Worm (Caenorhabditis elegans) whole organism, midembryonic: ENCODE results near the gene W06G6.17.
A peak's percentile ranks its signal among the peaks of the same experiment; 100 is the strongest.

Experiments used
- T22C8.4 ChIP-seq: fragments of 200-800 bp; sonication (Bioruptor generic); IDR thresholded peaks from 2 replicates; pipeline ENCODE4 v1.3.6; 2022; ENCODE audit warnings: missing genetic modification characterization, missing compliant biosample characterization
- cog-1 ChIP-seq: sonication (generic microtip); optimal IDR thresholded peaks from 2 replicates; lab custom pipeline; 2016; ENCODE audit warnings: missing genetic modification characterization, missing compliant biosample characterization
- flt-1 ChIP-seq: fragments of 200-800 bp; sonication (Bioruptor generic); IDR thresholded peaks from 2 replicates; pipeline ENCODE4 v1.3.6; 2022; ENCODE audit warnings: missing genetic modification characterization, missing compliant biosample characterization
- klf-2 ChIP-seq: fragments of 200-800 bp; sonication (Bioruptor generic); conservative IDR thresholded peaks from 2 replicates; pipeline ENCODE4 v1.3.6; 2022; ENCODE audit warnings: missing genetic modification reagents, missing genetic modification characterization, missing compliant biosample characterization
- med-1 ChIP-seq: sonication (generic microtip); optimal IDR thresholded peaks from 2 replicates; lab custom pipeline; 2017; ENCODE audit warnings: missing genetic modification characterization, mild to moderate bottlenecking, missing compliant biosample characterization, antibody characterized with exemption, missing genetic modification reagents; ENCODE audit not compliant: insufficient read depth
- ref-1 ChIP-seq: fragments of 200-800 bp; sonication (Bioruptor generic); conservative IDR thresholded peaks from 2 replicates; pipeline ENCODE4 v1.3.6; 2022; ENCODE audit warnings: missing genetic modification reagents, missing genetic modification characterization, missing compliant biosample characterization
- tab-1 ChIP-seq: fragments of 200-800 bp; sonication (Bioruptor generic); IDR thresholded peaks from 2 replicates; pipeline ENCODE4 v1.3.6; 2022; ENCODE audit warnings: missing genetic modification characterization, missing compliant biosample characterization
- ztf-23 ChIP-seq: fragments of 200-800 bp; sonication (Bioruptor generic); IDR thresholded peaks from 2 replicates; pipeline ENCODE4 v1.3.6; 2022; ENCODE audit warnings: missing genetic modification reagents, missing genetic modification characterization, missing compliant biosample characterization
- ztf-29 ChIP-seq: fragments of 200-800 bp; sonication (Bioruptor generic); IDR thresholded peaks from 2 replicates; pipeline ENCODE4 v1.3.6; 2022; ENCODE audit warnings: missing genetic modification reagents, missing genetic modification characterization, missing compliant biosample characterization

The W06G6.17 gene

DNA sequence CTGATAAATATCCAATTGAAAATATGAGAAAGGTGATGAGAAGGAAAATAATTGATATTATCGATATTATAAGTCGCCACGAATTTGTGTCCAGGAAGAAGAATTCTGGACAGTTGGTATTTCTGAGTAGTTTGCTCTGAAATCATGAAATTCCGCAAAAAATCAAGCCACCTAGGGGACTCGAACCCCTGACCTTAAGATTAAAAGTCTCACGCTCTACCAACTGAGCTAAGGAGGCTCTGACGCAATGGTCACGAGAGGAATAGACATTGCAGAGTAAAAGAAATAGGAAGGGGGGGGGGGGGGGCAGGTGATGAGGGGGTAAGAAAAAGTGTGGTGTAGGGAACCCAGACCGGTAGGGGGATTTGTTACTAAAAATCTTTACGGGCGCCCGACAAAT is 23.2 kb downstream of the W06G6.17 start:
- TF ChIP-seq tab-1 (GFP tag; lab: Robert Waterston, UW) = peak; percentile 71; the same call in 1 of the 2 replicates
- no peak for TF ChIP-seq cog-1 (tag; lab: Kevin White, UChicago)
- peak; percentile 52; the same call in 1 of the 2 replicates for TF ChIP-seq ref-1 (GFP tag; lab: Robert Waterston, UW)
- no peak for TF ChIP-seq klf-2
- peak; percentile 84 for TF ChIP-seq flt-1 (GFP tag; lab: Robert Waterston, UW)
- no peak for TF ChIP-seq ztf-23 (GFP tag; lab: Robert Waterston, UW)

ce11 chrV:16620874-16621273 is 24.2 kb downstream of the W06G6.17 start, which contains the start of gene Y70C5A.3:
Gene Y70C5A.3, minus strand, starts transcription at chrV:16620923.
- TF ChIP-seq T22C8.4 (GFP tag; lab: Robert Waterston, UW) (no peak), ref-1 (GFP tag; lab: Robert Waterston, UW) (no peak), cog-1 (tag; lab: Kevin White, UChicago) (no peak), ztf-23 (GFP tag; lab: Robert Waterston, UW) (no peak), med-1 (GFP tag; lab: Kevin White, UChicago) (no peak), ztf-29 (GFP tag; lab: Robert Waterston, UW) (no peak), tab-1 (GFP tag; lab: Robert Waterston, UW) (no peak), flt-1 (GFP tag; lab: Robert Waterston, UW) (no peak), klf-2 (no peak)

- TF ChIP-seq cog-1 (tag; lab: Kevin White, UChicago) (no peak), T22C8.4 (GFP tag; lab: Robert Waterston, UW) (no peak), ref-1 (GFP tag; lab: Robert Waterston, UW) (no peak), klf-2 (no peak), ztf-29 (GFP tag; lab: Robert Waterston, UW) (no peak), flt-1 (GFP tag; lab: Robert Waterston, UW) (no peak), ztf-23 (GFP tag; lab: Robert Waterston, UW) (no peak), med-1 (GFP tag; lab: Kevin White, UChicago) (no peak), tab-1 (GFP tag; lab: Robert Waterston, UW) (no peak)
These were observed 27.6 kb downstream of the W06G6.17 start, which contains the start of gene Y70C5A.4 for ce11 chrV:16617462-16617861. Gene Y70C5A.4, plus strand, starts transcription at chrV:16617762.

ce11 chrV:16610791-16611385 is 34.2 kb downstream of the W06G6.17 start, which contains the start of gene srw-54:
Gene srw-54, plus strand, starts transcription at chrV:16611335.
- TF ChIP-seq T22C8.4 (GFP tag; lab: Robert Waterston, UW) = no peak
- no peak for TF ChIP-seq med-1 (GFP tag; lab: Kevin White, UChicago)
- TF ChIP-seq flt-1 (GFP tag; lab: Robert Waterston, UW) = no peak
- no peak for TF ChIP-seq ztf-23 (GFP tag; lab: Robert Waterston, UW)
- no peak for TF ChIP-seq klf-2
- TF ChIP-seq cog-1 (tag; lab: Kevin White, UChicago) = no peak
- no peak for TF ChIP-seq ref-1 (GFP tag; lab: Robert Waterston, UW)
- no peak for TF ChIP-seq tab-1 (GFP tag; lab: Robert Waterston, UW)
- TF ChIP-seq ztf-29 (GFP tag; lab: Robert Waterston, UW) = no peak

- TF ChIP-seq klf-2 = no peak
- no peak for TF ChIP-seq ref-1 (GFP tag; lab: Robert Waterston, UW)
- TF ChIP-seq ztf-29 (GFP tag; lab: Robert Waterston, UW) = no peak
- no peak for TF ChIP-seq ztf-23 (GFP tag; lab: Robert Waterston, UW)
- no peak for TF ChIP-seq flt-1 (GFP tag; lab: Robert Waterston, UW)
- no peak for TF ChIP-seq cog-1 (tag; lab: Kevin White, UChicago)
- no peak for TF ChIP-seq T22C8.4 (GFP tag; lab: Robert Waterston, UW)
- TF ChIP-seq tab-1 (GFP tag; lab: Robert Waterston, UW) = no peak
- no peak for TF ChIP-seq med-1 (GFP tag; lab: Kevin White, UChicago)
These were observed 35.0 kb downstream of the W06G6.17 start for ce11 chrV:16610094-16610493.

ce11 chrV:16608478-16608877 is 36.6 kb downstream of the W06G6.17 start:
- TF ChIP-seq flt-1 (GFP tag; lab: Robert Waterston, UW) (no peak), klf-2 (no peak), cog-1 (tag; lab: Kevin White, UChicago) (no peak), med-1 (GFP tag; lab: Kevin White, UChicago) (no peak), ztf-23 (GFP tag; lab: Robert Waterston, UW) (no peak), ztf-29 (GFP tag; lab: Robert Waterston, UW) (no peak), T22C8.4 (GFP tag; lab: Robert Waterston, UW) (no peak), ref-1 (GFP tag; lab: Robert Waterston, UW) (no peak), tab-1 (GFP tag; lab: Robert Waterston, UW) (no peak)

ce11 chrV:16606313-16606712 is 38.7 kb downstream of the W06G6.17 start, which contains the start of gene Y32B12C.1:
Gene Y32B12C.1, plus strand, starts transcription at chrV:16606613.
- no peak for TF ChIP-seq ztf-23 (GFP tag; lab: Robert Waterston, UW)

ce11 chrV:16605463-16605862 is 39.6 kb downstream of the W06G6.17 start:
- TF ChIP-seq cog-1 (tag; lab: Kevin White, UChicago) = no peak
- no peak for TF ChIP-seq flt-1 (GFP tag; lab: Robert Waterston, UW)
- no peak for TF ChIP-seq klf-2
- TF ChIP-seq ref-1 (GFP tag; lab: Robert Waterston, UW) = no peak
- TF ChIP-seq med-1 (GFP tag; lab: Kevin White, UChicago) = no peak
- TF ChIP-seq T22C8.4 (GFP tag; lab: Robert Waterston, UW) = no peak
- no peak for TF ChIP-seq ztf-23 (GFP tag; lab: Robert Waterston, UW)
- TF ChIP-seq tab-1 (GFP tag; lab: Robert Waterston, UW) = no peak
- no peak for TF ChIP-seq ztf-29 (GFP tag; lab: Robert Waterston, UW)

DNA sequence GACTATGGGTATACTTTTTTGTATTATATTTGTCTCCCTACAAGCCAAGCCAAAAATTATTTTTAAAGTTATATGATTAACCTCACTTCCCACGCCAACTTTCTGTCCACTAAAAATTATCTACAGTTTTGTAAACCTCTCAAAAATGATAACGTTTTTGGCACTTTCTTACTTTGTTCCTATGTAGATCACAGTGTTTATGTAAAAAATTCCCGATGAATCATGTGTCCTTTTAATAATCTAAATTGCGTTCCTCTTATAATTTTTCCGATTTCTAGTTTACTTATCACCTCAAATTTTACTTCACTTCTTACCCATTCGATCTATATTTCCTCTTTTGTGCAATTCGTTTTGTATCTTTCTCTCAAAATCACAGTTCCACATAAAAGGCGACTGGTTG is 40.8 kb downstream of the W06G6.17 start:
- TF ChIP-seq med-1 (GFP tag; lab: Kevin White, UChicago) = no peak
- TF ChIP-seq tab-1 (GFP tag; lab: Robert Waterston, UW) = no peak
- no peak for TF ChIP-seq klf-2
- no peak for TF ChIP-seq T22C8.4 (GFP tag; lab: Robert Waterston, UW)
- no peak for TF ChIP-seq flt-1 (GFP tag; lab: Robert Waterston, UW)
- no peak for TF ChIP-seq ztf-29 (GFP tag; lab: Robert Waterston, UW)
- TF ChIP-seq ref-1 (GFP tag; lab: Robert Waterston, UW) = no peak
- no peak for TF ChIP-seq cog-1 (tag; lab: Kevin White, UChicago)
- no peak for TF ChIP-seq ztf-23 (GFP tag; lab: Robert Waterston, UW)
